Fruit fly (Drosophila melanogaster): ENCODE data around the gene ppk31.
A peak's percentile ranks its signal among the peaks of the same experiment; 100 is the strongest.

Gene ppk31

DNA sequence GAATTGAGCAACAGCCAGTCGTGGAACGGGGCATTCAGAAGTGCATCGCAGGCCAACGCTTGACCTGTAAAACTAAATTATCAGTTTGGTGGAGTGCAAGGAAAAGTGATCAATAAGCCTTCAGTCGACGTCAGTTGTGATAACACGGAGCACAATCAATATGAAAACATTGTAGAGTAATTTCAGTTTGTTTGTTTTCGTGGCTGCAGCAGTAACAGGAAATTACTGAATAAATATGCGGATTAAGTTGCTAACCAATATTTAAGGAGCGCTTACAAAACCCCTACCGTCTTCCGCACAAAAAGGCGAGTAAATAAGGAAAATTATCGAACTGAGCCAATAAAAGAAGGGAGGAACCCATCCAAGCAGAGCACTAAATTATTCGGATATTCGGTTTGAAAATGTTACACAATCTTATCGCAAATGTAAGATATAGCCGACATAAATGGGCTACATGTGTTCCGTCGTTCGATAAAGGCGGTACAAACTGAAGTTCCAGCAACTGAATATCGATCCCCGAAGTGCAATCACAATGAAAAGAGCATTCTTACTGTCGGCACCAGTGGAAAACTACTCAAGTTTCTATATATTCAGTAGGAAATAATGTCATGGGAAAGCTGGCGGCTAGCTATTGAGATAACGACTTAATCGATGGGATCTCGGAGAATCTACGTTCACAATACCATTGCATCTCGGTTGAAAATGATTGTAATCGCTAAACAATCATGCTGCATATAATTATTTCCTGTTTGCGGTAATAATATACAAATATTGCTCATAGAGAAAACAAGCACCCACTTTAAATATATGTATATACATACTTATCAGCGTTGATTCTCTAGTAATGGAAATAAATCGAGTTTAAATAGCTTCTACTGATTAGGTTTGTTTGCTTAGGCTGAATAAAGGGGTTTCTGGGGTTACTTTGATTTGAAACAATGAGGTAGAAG, 27.0 kb upstream of the ppk31 start (continued):
- no peak for TF ChIP-seq ham (GFP tag; IDR thresholded peaks at IDR 0.05)
- no peak for TF ChIP-seq ato (GFP tag; IDR thresholded peaks at IDR 0.05; ENCODE audit: partially characterized antibody)
- TF ChIP-seq NFAT (GFP tag; IDR thresholded peaks at IDR 0.05) = no peak
- peak; percentile 71 for TF ChIP-seq BtbVII (GFP tag; optimal IDR thresholded peaks at IDR 0.05)
- peak; percentile 94 for TF ChIP-seq fd102C (GFP tag; optimal IDR thresholded peaks at IDR 0.05)
- no peak for TF ChIP-seq hth (optimal IDR thresholded peaks at IDR 0.05)
- no peak for TF ChIP-seq mld (GFP tag; IDR thresholded peaks at IDR 0.05; ENCODE audit: partially characterized antibody)
- no peak for TF ChIP-seq Rx (GFP tag; IDR thresholded peaks at IDR 0.05)
- no peak for TF ChIP-seq z (GFP tag; IDR thresholded peaks at IDR 0.05)
- no peak for TF ChIP-seq Hmx (GFP tag; optimal IDR thresholded peaks at IDR 0.05)
- no peak for TF ChIP-seq CG30020 (tag; optimal IDR thresholded peaks at IDR 0.05)
- peak; percentile 41 to 85 for TF ChIP-seq Pdp1 (GFP tag; optimal IDR thresholded peaks at IDR 0.05)
- peak; percentile 46 for TF ChIP-seq en (GFP tag; optimal IDR thresholded peaks at IDR 0.05)
- TF ChIP-seq ftz-f1 (GFP tag; optimal IDR thresholded peaks at IDR 0.05) = no peak
- TF ChIP-seq Side (GFP tag; optimal IDR thresholded peaks at IDR 0.05) = peak; percentile 68
- peak; percentile 56 for TF ChIP-seq shn (GFP tag; optimal IDR thresholded peaks at IDR 0.05)
- TF ChIP-seq CG8478 (optimal IDR thresholded peaks at IDR 0.05) = no peak
- no peak for TF ChIP-seq CG2889 (GFP tag; IDR thresholded peaks at IDR 0.05)
- TF ChIP-seq ara (GFP tag; IDR thresholded peaks at IDR 0.05) = peak; percentile 84
- 0 out of 3 replicates have a peak, but pooled peaks have one; percentile 29 for TF ChIP-seq CG14050 (GFP tag; IDR thresholded peaks at IDR 0.05)
- TF ChIP-seq CG4820 (GFP tag; optimal IDR thresholded peaks at IDR 0.05) = peak; percentile 36
- TF ChIP-seq CG34224 (GFP tag; IDR thresholded peaks at IDR 0.05; ENCODE audit: partially characterized antibody) = no peak
- TF ChIP-seq Hmr (GFP tag; optimal IDR thresholded peaks at IDR 0.05) = peak; percentile 47
- no peak for TF ChIP-seq CG14667 (GFP tag; IDR thresholded peaks at IDR 0.05)
- TF ChIP-seq HLHmδ (GFP tag; optimal IDR thresholded peaks at IDR 0.05) = no peak
- TF ChIP-seq Aef1 (GFP tag; IDR thresholded peaks at IDR 0.05) = no peak
- no peak for TF ChIP-seq dimm (GFP tag; IDR thresholded peaks at IDR 0.05)
- peak; percentile 63 for TF ChIP-seq CG14965 (GFP tag; optimal IDR thresholded peaks at IDR 0.05; ENCODE audit: borderline replicate concordance)
- 0 out of 2 replicates have a peak, but pooled peaks have one; percentile 28 for TF ChIP-seq Oaz (GFP tag; IDR thresholded peaks at IDR 0.05)
- TF ChIP-seq tll (GFP tag; optimal IDR thresholded peaks at IDR 0.05) = peak in 1 of 2 experiments; percentile 42
- peak; percentile 73 for TF ChIP-seq seq (GFP tag; IDR thresholded peaks at IDR 0.05)
- no peak for TF ChIP-seq vfl (GFP tag; optimal IDR thresholded peaks at IDR 0.05)
- TF ChIP-seq zfh1 (GFP tag; IDR thresholded peaks at IDR 0.05) = peak; percentile 84
- TF ChIP-seq NC2β (GFP tag; optimal IDR thresholded peaks at IDR 0.05) = peak; percentile 86
- TF ChIP-seq CG12391 (tag; optimal IDR thresholded peaks at IDR 0.05) = peak; percentile 48
- TF ChIP-seq mam (GFP tag; optimal IDR thresholded peaks at IDR 0.05) = peak; percentile 20
- peak; percentile 66 for TF ChIP-seq CG13123 (GFP tag; optimal IDR thresholded peaks at IDR 0.05)
- TF ChIP-seq jumu (GFP tag; optimal IDR thresholded peaks at IDR 0.05) = peak; percentile 27
- TF ChIP-seq Dll (GFP tag; IDR thresholded peaks at IDR 0.05; ENCODE audit: partially characterized antibody) = no peak
- TF ChIP-seq CG8359 (GFP tag; optimal IDR thresholded peaks at IDR 0.05; ENCODE audit: borderline replicate concordance) = peak; percentile 69
- TF ChIP-seq kni (GFP tag; optimal IDR thresholded peaks at IDR 0.05) = peak; percentile 66
- TF ChIP-seq luna (GFP tag; optimal IDR thresholded peaks at IDR 0.05) = no peak
- TF ChIP-seq pan (optimal IDR thresholded peaks at IDR 0.05) = no peak
- peak in 1 of 2 experiments; percentile 58 for TF ChIP-seq pan (GFP tag; optimal IDR thresholded peaks at IDR 0.05 in 1 of 2, IDR thresholded peaks at IDR 0.05 in 1 of 2)
- TF ChIP-seq Usf (GFP tag; optimal IDR thresholded peaks at IDR 0.05) = peak; percentile 25
- TF ChIP-seq CG7372 (GFP tag; IDR thresholded peaks at IDR 0.05) = 0 out of 2 replicates have a peak, but pooled peaks have one; percentile 27
- TF ChIP-seq HmgD (GFP tag; optimal IDR thresholded peaks at IDR 0.05) = no peak
- peak; percentile 47 for TF ChIP-seq CG4424 (GFP tag; optimal IDR thresholded peaks at IDR 0.05)
- TF ChIP-seq pb (GFP tag; optimal IDR thresholded peaks at IDR 0.05) = no peak
- TF ChIP-seq B-H1 (GFP tag; IDR thresholded peaks at IDR 0.05) = no peak
